Fruit fly (Drosophila melanogaster) whole organism, embryonic: ENCODE results near the gene CG14720.

Experiments
- ATbp ChIP-seq: fragments of 200-800 bp; sonication (Bioruptor generic); optimal IDR thresholded peaks from 2 replicates; lab custom pipeline; 2017; ENCODE audit warnings: missing biosample characterization, mild to moderate bottlenecking, missing genetic modification characterization, missing genetic modification reagents
- B-H2 ChIP-seq: fragments of 200-800 bp; sonication (Bioruptor generic); optimal IDR thresholded peaks from 2 replicates; lab custom pipeline; 2018; ENCODE audit warnings: missing biosample characterization, mild to moderate bottlenecking, missing genetic modification characterization
- CG11398 ChIP-seq: fragments of 200-800 bp; sonication (Bioruptor generic); optimal IDR thresholded peaks from 2 replicates; lab custom pipeline; 2016; ENCODE audit warnings: missing biosample characterization, missing genetic modification characterization
- CG11456 ChIP-seq: fragments of 200-800 bp; sonication (Bioruptor generic); IDR thresholded peaks from 3 replicates; pipeline ENCODE4 v1.3.6; 2022; ENCODE audit warnings: missing biosample characterization, missing genetic modification characterization
- CG14860 ChIP-seq: fragments of 200-800 bp; sonication (Bioruptor generic); IDR thresholded peaks from 3 replicates; pipeline ENCODE4 v1.3.6; 2022; ENCODE audit warnings: missing biosample characterization, missing genetic modification characterization; ENCODE audit not compliant: partially characterized antibody
- CG1529 ChIP-seq: fragments of 200-800 bp; sonication (Bioruptor generic); optimal IDR thresholded peaks from 3 replicates; lab custom pipeline; 2018; ENCODE audit warnings: missing biosample characterization, missing genetic modification characterization
- CG15514 ChIP-seq: fragments of 200-800 bp; sonication (Bioruptor generic); optimal IDR thresholded peaks from 3 replicates; lab custom pipeline; 2017; ENCODE audit warnings: missing biosample characterization, missing genetic modification characterization, mild to moderate bottlenecking, moderate library complexity, missing genetic modification reagents
- CG17328 ChIP-seq: fragments of 200-800 bp; sonication (Bioruptor generic); IDR thresholded peaks from 2 replicates; pipeline ENCODE4 v1.3.6; 2022; ENCODE audit warnings: missing biosample characterization, missing genetic modification characterization
- CG17361 ChIP-seq: fragments of 200-800 bp; sonication (Bioruptor generic); IDR thresholded peaks from 3 replicates; pipeline ENCODE4 v1.3.6; 2022; ENCODE audit warnings: missing biosample characterization, missing genetic modification characterization
- CG17568 ChIP-seq: fragments of 200-800 bp; sonication (Bioruptor generic); optimal IDR thresholded peaks from 2 replicates; lab custom pipeline; 2018; ENCODE audit warnings: missing biosample characterization, mild to moderate bottlenecking, missing genetic modification characterization, moderate library complexity
- CG17612 ChIP-seq: fragments of 200-800 bp; sonication (Bioruptor generic); IDR thresholded peaks from 2 replicates; pipeline ENCODE4 v1.3.6; 2022; ENCODE audit warnings: missing biosample characterization, missing genetic modification characterization
- CG18262 ChIP-seq: fragments of 200-800 bp; optimal IDR thresholded peaks from 3 replicates; lab custom pipeline; 2019; ENCODE audit warnings: missing biosample characterization, mild to moderate bottlenecking, missing genetic modification characterization, moderate library complexity
- CG18599 ChIP-seq: fragments of 200-800 bp; sonication (Bioruptor generic); optimal IDR thresholded peaks from 3 replicates; lab custom pipeline; 2017; ENCODE audit warnings: missing biosample characterization, missing genetic modification characterization, mild to moderate bottlenecking, moderate library complexity, missing genetic modification reagents
- CG30431 ChIP-seq: fragments of 200-800 bp; sonication (Bioruptor generic); optimal IDR thresholded peaks from 2 replicates; lab custom pipeline; 2017; ENCODE audit warnings: missing biosample characterization, missing genetic modification characterization
- CG3281 ChIP-seq: fragments of 200-800 bp; sonication (Bioruptor generic); optimal IDR thresholded peaks from 3 replicates; lab custom pipeline; 2017; ENCODE audit warnings: missing biosample characterization, mild to moderate bottlenecking, missing genetic modification characterization
- CG4282 ChIP-seq: fragments of 200-800 bp; sonication (Bioruptor generic); optimal IDR thresholded peaks from 2 replicates; lab custom pipeline; 2016; ENCODE audit warnings: missing biosample characterization, missing genetic modification characterization
- CG5180 ChIP-seq: fragments of 200-800 bp; sonication (Bioruptor generic); optimal IDR thresholded peaks from 3 replicates; lab custom pipeline; 2017; ENCODE audit warnings: missing biosample characterization, missing genetic modification characterization, mild to moderate bottlenecking, moderate library complexity, missing genetic modification reagents
- CTCF ChIP-seq: fragments of 200-800 bp; sonication (Bioruptor generic); optimal IDR thresholded peaks from 2 replicates; lab custom pipeline; 2017; ENCODE audit warnings: missing biosample characterization, mild to moderate bottlenecking, missing genetic modification characterization, moderate library complexity
- HLH54F ChIP-seq: fragments of 200-800 bp; sonication (Bioruptor generic); optimal IDR thresholded peaks from 3 replicates; lab custom pipeline; 2016; ENCODE audit warnings: missing biosample characterization, missing genetic modification characterization
- Hsf ChIP-seq: fragments of 200-800 bp; sonication (Bioruptor generic); optimal IDR thresholded peaks from 3 replicates; lab custom pipeline; 2016; ENCODE audit warnings: missing biosample characterization, missing genetic modification characterization
- Myb ChIP-seq: fragments of 200-800 bp; sonication (Bioruptor generic); optimal IDR thresholded peaks from 2 replicates; lab custom pipeline; 2016; ENCODE audit warnings: missing biosample characterization, missing genetic modification characterization
- NC2β ChIP-seq: fragments of 200-800 bp; sonication (Bioruptor generic); optimal IDR thresholded peaks from 2 replicates; lab custom pipeline; 2016; ENCODE audit warnings: missing biosample characterization, missing genetic modification characterization
- Opbp ChIP-seq: fragments of 200-800 bp; sonication (Bioruptor generic); IDR thresholded peaks from 3 replicates; pipeline ENCODE4 v1.3.6; 2022; ENCODE audit warnings: missing biosample characterization, missing genetic modification characterization; ENCODE audit not compliant: partially characterized antibody
- Sox100B ChIP-seq: fragments of 200-800 bp; sonication (Bioruptor generic); optimal IDR thresholded peaks from 3 replicates; lab custom pipeline; 2018; ENCODE audit warnings: missing biosample characterization, mild to moderate bottlenecking, missing genetic modification characterization
- YL-1 ChIP-seq: fragments of 200-800 bp; sonication (Bioruptor generic); optimal IDR thresholded peaks from 3 replicates; lab custom pipeline; 2017; ENCODE audit warnings: missing biosample characterization, mild to moderate bottlenecking, missing genetic modification characterization
- ash1 ChIP-seq: fragments of 200-800 bp; sonication (Bioruptor generic); optimal IDR thresholded peaks from 2 replicates; lab custom pipeline; 2018; ENCODE audit warnings: missing biosample characterization, mild to moderate bottlenecking, missing genetic modification characterization
- bigmax ChIP-seq: fragments of 200-800 bp; sonication (Bioruptor generic); optimal IDR thresholded peaks from 2 replicates; lab custom pipeline; 2018; ENCODE audit warnings: missing biosample characterization, mild to moderate bottlenecking, missing genetic modification characterization
- caup ChIP-seq: fragments of 200-800 bp; sonication (Bioruptor generic); optimal IDR thresholded peaks from 3 replicates; lab custom pipeline; 2017; ENCODE audit warnings: missing biosample characterization, mild to moderate bottlenecking, missing genetic modification characterization, moderate library complexity; ENCODE audit not compliant: severe bottlenecking
- da ChIP-seq: fragments of 200-800 bp; sonication (Bioruptor generic); optimal IDR thresholded peaks from 2 replicates; lab custom pipeline; 2016; ENCODE audit warnings: missing biosample characterization, missing genetic modification characterization
- danr ChIP-seq: fragments of 200-800 bp; sonication (Bioruptor generic); IDR thresholded peaks from 2 replicates; pipeline ENCODE4 v1.3.6; 2022; ENCODE audit warnings: missing biosample characterization, missing genetic modification characterization
- dmrt11E ChIP-seq: fragments of 200-800 bp; sonication (Bioruptor generic); optimal IDR thresholded peaks from 3 replicates; lab custom pipeline; 2018; ENCODE audit warnings: missing biosample characterization, mild to moderate bottlenecking, missing genetic modification characterization, moderate library complexity
- dysf ChIP-seq: fragments of 200-800 bp; sonication (Bioruptor generic); IDR thresholded peaks from 3 replicates; pipeline ENCODE4 v1.3.6; 2022; ENCODE audit warnings: missing biosample characterization, missing genetic modification characterization
- h ChIP-seq: fragments of >200 bp; optimal IDR thresholded peaks from 2 replicates; lab custom pipeline; 2017
- her ChIP-seq: fragments of 200-800 bp; sonication (Bioruptor generic); optimal IDR thresholded peaks from 2 replicates; lab custom pipeline; 2016; ENCODE audit warnings: missing biosample characterization, missing genetic modification characterization
- jigr1 ChIP-seq: fragments of 200-800 bp; sonication (Bioruptor generic); IDR thresholded peaks from 3 replicates; pipeline ENCODE4 v1.3.6; 2022; ENCODE audit warnings: missing biosample characterization, missing genetic modification characterization
- kah ChIP-seq: fragments of 200-800 bp; sonication (Bioruptor generic); optimal IDR thresholded peaks from 2 replicates; lab custom pipeline; 2018; ENCODE audit warnings: missing biosample characterization, mild to moderate bottlenecking, missing genetic modification characterization
- ken ChIP-seq: fragments of 200-800 bp; sonication (Bioruptor generic); IDR thresholded peaks from 3 replicates; pipeline ENCODE4 v1.3.6; 2022; ENCODE audit warnings: missing biosample characterization, missing genetic modification characterization
- lab ChIP-seq: fragments of 200-800 bp; sonication (Bioruptor generic); optimal IDR thresholded peaks from 3 replicates; lab custom pipeline; 2017; ENCODE audit warnings: missing biosample characterization, missing genetic modification characterization, mild to moderate bottlenecking, moderate library complexity, missing genetic modification reagents
- lilli ChIP-seq: fragments of 200-800 bp; sonication (Bioruptor generic); optimal IDR thresholded peaks from 3 replicates; lab custom pipeline; 2016; ENCODE audit warnings: missing biosample characterization, missing genetic modification characterization
- onecut ChIP-seq: fragments of 200-800 bp; sonication (Bioruptor generic); IDR thresholded peaks from 2 replicates; pipeline ENCODE4 v1.3.6; 2022; ENCODE audit warnings: missing biosample characterization, missing genetic modification characterization
- pan ChIP-seq, 4 experiments: fragments of >200 bp in 3 of 4; fragments of 200-800 bp in 1 of 4; sonication (Bioruptor generic) in 1 of 4; optimal IDR thresholded peaks in 3 of 4; IDR thresholded peaks in 1 of 4; 2 replicates each; pipeline versions ENCODE4 v1.3.6 to Lab custom; 2017 to 2022; ENCODE audit warnings: missing biosample characterization in 2 of 4, missing genetic modification characterization in 2 of 4, mixed read lengths in 1 of 4
- schlank ChIP-seq: fragments of 200-800 bp; sonication (Bioruptor generic); optimal IDR thresholded peaks from 2 replicates; lab custom pipeline; 2018; ENCODE audit warnings: missing biosample characterization, mild to moderate bottlenecking, missing genetic modification characterization
- seq ChIP-seq: fragments of 200-800 bp; sonication (Bioruptor generic); IDR thresholded peaks from 2 replicates; pipeline ENCODE4 v1.3.6; 2022; ENCODE audit warnings: missing biosample characterization, missing genetic modification characterization
- stc ChIP-seq: fragments of 200-800 bp; sonication (Bioruptor generic); IDR thresholded peaks from 2 replicates; pipeline ENCODE4 v1.3.6; 2022; ENCODE audit warnings: missing biosample characterization, missing genetic modification characterization
- tap ChIP-seq: fragments of 200-800 bp; optimal IDR thresholded peaks from 3 replicates; lab custom pipeline; 2019; ENCODE audit warnings: missing biosample characterization, mild to moderate bottlenecking, missing genetic modification characterization, moderate library complexity
- tll ChIP-seq, 2 experiments: fragments of 200-800 bp in 1 of 2; fragments of >200 bp in 1 of 2; sonication (Bioruptor generic) in 1 of 2; optimal IDR thresholded peaks; 2 replicates each; lab custom pipeline; 2017 to 2019; ENCODE audit warnings: missing biosample characterization in 2 of 2, missing genetic modification characterization in 2 of 2, mild to moderate bottlenecking in 1 of 2, moderate library complexity in 1 of 2
- tx ChIP-seq: fragments of 200-800 bp; sonication (Bioruptor generic); optimal IDR thresholded peaks from 2 replicates; lab custom pipeline; 2016; ENCODE audit warnings: missing biosample characterization, missing genetic modification characterization
- vvl ChIP-seq: fragments of 200-800 bp; sonication (Bioruptor generic); IDR thresholded peaks from 2 replicates; pipeline ENCODE4 v1.3.6; 2022; ENCODE audit warnings: missing biosample characterization, missing genetic modification characterization
- zen2 ChIP-seq: fragments of 200-800 bp; sonication (Bioruptor generic); IDR thresholded peaks from 3 replicates; pipeline ENCODE4 v1.3.6; 2022; ENCODE audit warnings: missing biosample characterization, missing genetic modification characterization; ENCODE audit not compliant: partially characterized antibody

The CG14720 gene

dm6 chr3R:11760669-11761387 is 49.4 kb downstream of the CG14720 start (continued):
- TF ChIP-seq Myb (GFP tag; lab: Kevin White, UChicago) (peak; percentile 98), CG11398 (peak; percentile 100), tap (peak; percentile 100), dysf (GFP tag; lab: Robert Waterston, UW) (no peak), CG17361 (GFP tag; lab: Robert Waterston, UW) (no peak), CG15514 (GFP tag; lab: Kevin White, UChicago) (peak; percentile 96), B-H2 (GFP tag; lab: Kevin White, UChicago) (peak; percentile 100), ATbp (GFP tag; lab: Kevin White, UChicago) (peak; percentile 100), Hsf (GFP tag; lab: Kevin White, UChicago) (peak; percentile 100), da (peak; percentile 100), CG18599 (GFP tag; lab: Kevin White, UChicago) (peak; percentile 100), CG17612 (no peak), CG30431 (peak; percentile 100), NC2β (GFP tag; lab: Kevin White, UChicago) (peak; percentile 100), CG1529 (peak; percentile 99), lab (GFP tag; lab: Kevin White, UChicago) (peak; percentile 100), CTCF (GFP tag; lab: Kevin White, UChicago) (peak; percentile 79), stc (GFP tag; lab: Robert Waterston, UW) (no peak), Opbp (GFP tag; lab: Robert Waterston, UW) (no peak), kah (peak; percentile 99), Sox100B (GFP tag; lab: Kevin White, UChicago) (peak; percentile 99), h (lab: Kevin White, UChicago) (no peak), CG5180 (GFP tag; lab: Kevin White, UChicago) (peak; percentile 95), YL-1 (GFP tag; lab: Kevin White, UChicago) (peak; percentile 99), ken (GFP tag; lab: Robert Waterston, UW) (no peak), lilli (GFP tag; lab: Kevin White, UChicago) (peak; percentile 100), seq (GFP tag; lab: Robert Waterston, UW) (no peak), ash1 (peak; percentile 99), CG14860 (no peak), tx (GFP tag; lab: Kevin White, UChicago) (peak; percentile 100), vvl (GFP tag; lab: Robert Waterston, UW) (no peak), dmrt11E (tag; lab: Kevin White, UChicago) (peak; percentile 100), pan (optimal IDR thresholded peaks at IDR 0.05; lab: Kevin White, UChicago) (no peak), pan (GFP tag; optimal IDR thresholded peaks at IDR 0.05 in 1 of 2, IDR thresholded peaks at IDR 0.05 in 1 of 2) (no peak), tll (GFP tag; optimal IDR thresholded peaks at IDR 0.05; lab: Kevin White, UChicago) (peak in 1 of 2 experiments; percentile 82), schlank (tag; lab: Kevin White, UChicago) (peak; percentile 100), CG4282 (GFP tag; lab: Kevin White, UChicago) (peak; percentile 100), CG3281 (peak; percentile 100), onecut (peak; percentile 99), caup (peak; percentile 100), jigr1 (GFP tag; lab: Robert Waterston, UW) (no peak), zen2 (no peak), CG18262 (tag; lab: Kevin White, UChicago) (peak; percentile 100), HLH54F (GFP tag; lab: Kevin White, UChicago) (peak; percentile 100), bigmax (GFP tag; lab: Kevin White, UChicago) (peak; percentile 91), CG17328 (GFP tag; lab: Robert Waterston, UW) (no peak), CG11456 (GFP tag; lab: Robert Waterston, UW) (no peak), danr (no peak), her (GFP tag; lab: Kevin White, UChicago) (peak; percentile 99), CG17568 (GFP tag; lab: Kevin White, UChicago) (peak; percentile 100)
